Worm (Caenorhabditis elegans): Measurements from ENCODE around the gene mrps-5.
A peak's percentile ranks its signal among the peaks of the same experiment; 100 is the strongest.

Gene mrps-5

DNA sequence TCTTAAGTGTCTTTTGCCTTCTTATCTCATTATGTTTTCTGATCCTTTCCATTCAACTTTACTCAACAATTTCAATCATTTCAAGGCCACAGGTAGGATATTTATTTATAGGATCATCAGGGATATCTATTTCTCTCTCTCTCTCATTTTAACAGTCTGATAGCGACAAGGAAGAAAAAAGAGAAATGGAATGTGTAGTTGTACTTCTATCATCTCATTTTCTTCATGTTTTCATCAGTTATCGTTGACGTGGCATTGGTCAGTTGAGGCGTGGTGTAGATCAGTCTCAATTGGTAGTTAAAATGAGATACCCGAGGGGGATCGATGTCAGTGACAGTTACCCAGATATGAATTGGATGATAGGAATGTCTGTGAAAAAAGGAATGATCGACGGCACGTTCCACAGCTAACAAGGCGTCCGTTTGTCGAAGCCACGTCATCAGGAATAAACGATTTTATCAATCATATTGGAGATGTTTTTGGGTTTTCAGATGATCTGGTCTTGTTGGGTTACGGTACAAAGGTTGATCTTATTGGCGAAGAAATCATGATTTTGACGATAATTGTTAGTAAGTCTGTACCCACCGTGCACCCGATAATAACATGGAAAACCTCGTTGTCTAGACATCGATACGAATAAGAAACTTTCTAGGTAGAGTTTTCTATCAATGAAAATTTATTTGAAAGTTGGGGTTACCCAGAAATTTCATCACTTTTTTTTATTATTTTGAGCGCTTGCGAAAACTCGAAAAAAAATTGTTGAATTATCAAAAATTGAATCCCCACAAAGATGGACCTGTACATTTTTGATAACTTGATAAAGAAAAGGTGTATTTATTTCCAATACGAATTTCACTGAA lies 8.9 kb upstream of the mrps-5 start (continued):
- TF ChIP-seq lin-39 (tag; optimal IDR thresholded peaks at IDR 0.05) (no peak), nhr-77 (tag; optimal IDR thresholded peaks at IDR 0.05) (no peak), rnt-1 (tag; optimal IDR thresholded peaks at IDR 0.05) (no peak), vab-15 (tag; optimal IDR thresholded peaks at IDR 0.05) (peak; percentile 16), nhr-71 (tag; optimal IDR thresholded peaks at IDR 0.05) (peak; percentile 74), zag-1 (tag; optimal IDR thresholded peaks at IDR 0.05) (no peak), nhr-19 (GFP tag; conservative IDR thresholded peaks at IDR 0.05) (peak; percentile 54), fkh-10 (GFP tag; optimal IDR thresholded peaks at IDR 0.05) (no peak), snu-23 (GFP tag; optimal IDR thresholded peaks at IDR 0.05) (peak; percentile 64), lin-35 (GFP tag; optimal IDR thresholded peaks at IDR 0.05) (peak in 1 of 2 experiments; percentile 24), ceh-90 (tag; optimal IDR thresholded peaks at IDR 0.05) (no peak), mab-9 (GFP tag; IDR thresholded peaks at IDR 0.05) (no peak), unc-130 (tag; optimal IDR thresholded peaks at IDR 0.05) (peak; percentile 64), blmp-1 (tag; optimal IDR thresholded peaks at IDR 0.05) (peak; percentile 85), lsy-2 (tag; optimal IDR thresholded peaks at IDR 0.05) (peak; percentile 7 to 56), ztf-4 (tag; optimal IDR thresholded peaks at IDR 0.05) (peak; percentile 28), tlp-1 (tag; optimal IDR thresholded peaks at IDR 0.05) (no peak), nhr-85 (tag) (peak; percentile 98), nhr-84 (tag; optimal IDR thresholded peaks at IDR 0.05) (no peak), C16A3.4 (tag; optimal IDR thresholded peaks at IDR 0.05) (peak; percentile 63), elt-2 (tag; optimal IDR thresholded peaks at IDR 0.05) (no peak), ama-1 (optimal IDR thresholded peaks at IDR 0.05) (peak; percentile 6), mep-1 (tag; optimal IDR thresholded peaks at IDR 0.05) (peak; percentile 20), tbx-2 (tag; optimal IDR thresholded peaks at IDR 0.05) (peak; percentile 72)

DNA sequence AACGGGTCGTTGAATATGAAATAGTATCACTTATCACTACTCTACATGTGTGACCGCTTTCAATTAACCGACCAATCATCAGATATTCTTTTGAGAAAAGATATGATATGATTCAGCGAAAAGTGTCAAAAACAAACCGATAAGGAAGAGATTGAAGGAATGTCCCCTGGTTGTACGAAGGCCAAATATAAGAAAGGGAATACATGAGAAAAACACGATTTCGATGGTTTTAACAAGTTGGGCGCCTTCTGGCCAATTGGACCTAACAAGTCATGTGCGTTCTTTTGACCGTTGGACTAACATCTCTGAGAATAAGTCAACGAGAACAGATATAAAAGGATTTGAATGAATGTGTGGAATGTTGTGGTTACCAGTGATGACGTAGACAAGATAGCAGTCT lies 7.4 kb upstream of the mrps-5 start:
- TF ChIP-seq fkh-4 (tag; optimal IDR thresholded peaks at IDR 0.05; ENCODE audit: borderline replicate concordance) (no peak), nhr-20 (tag; optimal IDR thresholded peaks at IDR 0.05) (peak; percentile 42), snu-23 (GFP tag; optimal IDR thresholded peaks at IDR 0.05) (peak; percentile 30), blmp-1 (tag; optimal IDR thresholded peaks at IDR 0.05) (peak; percentile 80), unc-130 (tag; optimal IDR thresholded peaks at IDR 0.05) (peak; percentile 25), nhr-84 (tag; optimal IDR thresholded peaks at IDR 0.05) (no peak), nhr-19 (GFP tag; conservative IDR thresholded peaks at IDR 0.05) (peak; percentile 21), nhr-12 (tag; optimal IDR thresholded peaks at IDR 0.05) (no peak), elt-3 (tag; optimal IDR thresholded peaks at IDR 0.05) (peak in 3 of 6 experiments; percentile 32 to 85 (median 59)), nhr-85 (tag) (peak; percentile 84), lin-14 (GFP tag; optimal IDR thresholded peaks at IDR 0.05) (peak; percentile 38), fos-1 (tag; optimal IDR thresholded peaks at IDR 0.05) (no peak), lin-35 (GFP tag; optimal IDR thresholded peaks at IDR 0.05) (peak in 1 of 2 experiments; percentile 9), nhr-90 (tag; optimal IDR thresholded peaks at IDR 0.05; ENCODE audit: poor library complexity) (peak; percentile 2), nhr-71 (tag; optimal IDR thresholded peaks at IDR 0.05) (peak; percentile 59), grh-1 (GFP tag; IDR thresholded peaks at IDR 0.05) (0 out of 2 replicates have a peak, but pooled peaks have one; percentile 5), lsy-2 (tag; optimal IDR thresholded peaks at IDR 0.05) (peak in 1 of 2 experiments; percentile 25), tbx-2 (tag; optimal IDR thresholded peaks at IDR 0.05) (peak; percentile 37)

DNA sequence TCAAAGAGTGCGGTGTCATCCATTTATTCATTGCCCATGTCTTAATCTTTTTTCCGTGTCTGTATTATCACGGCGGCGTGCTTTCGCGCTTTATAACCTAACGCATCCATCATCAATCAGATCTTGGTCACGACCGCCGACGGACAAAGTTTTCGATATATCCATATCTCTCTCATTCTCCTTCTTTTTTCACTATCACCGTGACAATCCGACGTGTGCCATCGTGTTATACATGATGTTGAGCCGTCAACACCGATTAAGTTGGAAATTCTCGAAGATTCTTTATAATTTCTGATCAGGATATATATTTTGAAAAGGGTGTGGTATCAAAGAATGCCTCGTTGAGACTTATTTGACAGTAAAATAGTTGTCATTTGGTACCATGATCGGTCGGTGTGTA lies 6.4 kb upstream of the mrps-5 start:
- TF ChIP-seq mdl-1 (tag; optimal IDR thresholded peaks at IDR 0.05) (peak in 1 of 2 experiments; percentile 23), unc-130 (tag; optimal IDR thresholded peaks at IDR 0.05) (peak; percentile 39), lin-35 (GFP tag; optimal IDR thresholded peaks at IDR 0.05) (no peak), lin-13 (GFP tag; optimal IDR thresholded peaks at IDR 0.05) (no peak), mep-1 (tag; optimal IDR thresholded peaks at IDR 0.05) (peak; percentile 22), ceh-82 (tag; optimal IDR thresholded peaks at IDR 0.05) (no peak), jun-1 (tag; optimal IDR thresholded peaks at IDR 0.05) (no peak), mab-9 (GFP tag; IDR thresholded peaks at IDR 0.05) (no peak), nhr-11 (tag; optimal IDR thresholded peaks at IDR 0.05) (no peak), ceh-8 (GFP tag; optimal IDR thresholded peaks at IDR 0.05) (no peak), ets-5 (GFP tag; IDR thresholded peaks at IDR 0.05) (no peak), nhr-20 (tag; optimal IDR thresholded peaks at IDR 0.05) (peak; percentile 61), zag-1 (tag; optimal IDR thresholded peaks at IDR 0.05) (no peak), pax-3 (tag; optimal IDR thresholded peaks at IDR 0.05) (peak; percentile 35), pqm-1 (tag; optimal IDR thresholded peaks at IDR 0.05) (no peak), rnt-1 (tag; optimal IDR thresholded peaks at IDR 0.05) (no peak), sptf-1 (tag; optimal IDR thresholded peaks at IDR 0.05) (no peak), ceh-90 (tag; optimal IDR thresholded peaks at IDR 0.05) (no peak), nhr-71 (tag; optimal IDR thresholded peaks at IDR 0.05) (peak; percentile 74), pag-3 (tag; optimal IDR thresholded peaks at IDR 0.05; ENCODE audit: borderline replicate concordance, insufficient read depth) (no peak), zip-4 (GFP tag; optimal IDR thresholded peaks at IDR 0.05) (no peak), fos-1 (tag; optimal IDR thresholded peaks at IDR 0.05) (no peak), snu-23 (GFP tag; optimal IDR thresholded peaks at IDR 0.05) (peak; percentile 25), grh-1 (GFP tag; IDR thresholded peaks at IDR 0.05) (peak; percentile 25; the same call in 1 of the 2 replicates), Y116A8C.19 (tag; optimal IDR thresholded peaks at IDR 0.05; ENCODE audit: borderline replicate concordance) (no peak)

Data from whole organism, L1 larva.